Fruit fly (Drosophila melanogaster): ENCODE measurements around the gene CG43880.
A peak's percentile ranks its signal among the peaks of the same experiment; 100 is the strongest.

The CG43880 gene

DNA sequence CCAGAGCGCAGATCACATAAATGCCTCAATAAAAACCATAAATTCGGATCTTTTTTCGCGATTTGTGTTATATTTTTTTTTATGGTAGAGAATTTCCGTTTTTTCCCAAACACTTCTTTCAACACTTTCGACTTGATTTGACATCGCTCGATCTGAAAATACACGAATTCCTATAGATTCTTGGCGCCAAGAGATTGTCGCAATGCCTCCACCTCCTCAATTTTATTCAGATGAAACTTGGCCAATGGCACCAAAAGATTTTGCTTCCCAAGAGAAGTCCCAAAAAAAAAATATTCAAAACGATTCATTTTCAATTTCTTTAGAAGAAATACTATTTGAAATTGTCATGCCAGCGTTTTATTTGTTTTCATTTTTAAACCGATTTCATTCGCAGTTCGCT is 41.6 kb downstream of the CG43880 start:
- TF ChIP-seq kay (GFP tag; ENCODE audit: borderline replicate concordance) (peak; percentile 78), CG14711 (tag; optimal IDR thresholded peaks at IDR 0.05) (no peak), Clk (GFP tag; optimal IDR thresholded peaks at IDR 0.05) (no peak)

dm6 chr3L:7903489-7904150 is 42.5 kb downstream of the CG43880 start:
- TF ChIP-seq CG11617 (GFP tag; optimal IDR thresholded peaks at IDR 0.05) (peak; percentile 30), bab1 (GFP tag; optimal IDR thresholded peaks at IDR 0.05) (peak; percentile 82), CG7101 (tag; optimal IDR thresholded peaks at IDR 0.05) (peak; percentile 52), CG14711 (tag; optimal IDR thresholded peaks at IDR 0.05) (peak; percentile 66), pad (GFP tag; optimal IDR thresholded peaks at IDR 0.05) (peak; percentile 8), CG1620 (GFP tag; optimal IDR thresholded peaks at IDR 0.05) (peak; percentile 34), Hr96 (GFP tag; optimal IDR thresholded peaks at IDR 0.05) (no peak), CG33017 (tag; optimal IDR thresholded peaks at IDR 0.05) (peak; percentile 26), kay (GFP tag; ENCODE audit: borderline replicate concordance) (no peak), cic (GFP tag; optimal IDR thresholded peaks at IDR 0.05) (no peak)

Measured in whole organism, adult.